Fruit fly (Drosophila melanogaster) whole organism, pupa: ENCODE results near the gene CG44090.

ENCODE experiments used
- CG10348 ChIP-seq: fragments of 200-800 bp; sonication (Bioruptor generic); IDR thresholded peaks from 2 replicates; pipeline ENCODE4 v1.3.6; 2022; ENCODE audit warnings: missing biosample characterization, missing genetic modification characterization
- CG12605 ChIP-seq: fragments of 200-800 bp; sonication (Bioruptor generic); IDR thresholded peaks from 2 replicates; pipeline ENCODE4 v1.3.6; 2022; ENCODE audit warnings: missing biosample characterization, missing genetic modification characterization
- CG13204 ChIP-seq: fragments of 200-800 bp; sonication (Bioruptor generic); optimal IDR thresholded peaks from 2 replicates; lab custom pipeline; 2018; ENCODE audit warnings: missing biosample characterization, mild to moderate bottlenecking, missing genetic modification characterization, moderate library complexity
- CG14655 ChIP-seq: fragments of 200-800 bp; sonication (Bioruptor generic); optimal IDR thresholded peaks from 3 replicates; lab custom pipeline; 2017; ENCODE audit warnings: mild to moderate bottlenecking, missing biosample characterization, missing genetic modification reagents, missing genetic modification characterization
- CG15710 ChIP-seq: fragments of 200-800 bp; sonication (Bioruptor generic); optimal IDR thresholded peaks from 2 replicates; lab custom pipeline; 2018; ENCODE audit warnings: missing biosample characterization, mild to moderate bottlenecking, missing genetic modification characterization, moderate library complexity
- CG17806 ChIP-seq: fragments of 200-800 bp; sonication (Bioruptor generic); optimal IDR thresholded peaks from 2 replicates; lab custom pipeline; 2018; ENCODE audit warnings: missing biosample characterization, mild to moderate bottlenecking, missing genetic modification characterization, moderate library complexity
- CG32121 ChIP-seq: fragments of 200-800 bp; sonication (Bioruptor generic); IDR thresholded peaks from 2 replicates; pipeline ENCODE4 v1.3.6; 2022; ENCODE audit warnings: missing biosample characterization, missing genetic modification characterization
- CG34367 ChIP-seq: fragments of 200-800 bp; sonication (Bioruptor generic); optimal IDR thresholded peaks from 2 replicates; lab custom pipeline; 2018; ENCODE audit warnings: missing biosample characterization, mild to moderate bottlenecking, missing genetic modification characterization
- CG4496 ChIP-seq: fragments of 200-800 bp; sonication (Bioruptor generic); IDR thresholded peaks from 3 replicates; pipeline ENCODE4 v1.3.6; 2022; ENCODE audit warnings: missing biosample characterization, missing genetic modification characterization
- CG8159 ChIP-seq: fragments of 200-800 bp; sonication (Bioruptor generic); optimal IDR thresholded peaks from 3 replicates; lab custom pipeline; 2018; ENCODE audit warnings: missing biosample characterization, mild to moderate bottlenecking, missing genetic modification characterization, moderate library complexity
- CG8301 ChIP-seq: fragments of 200-800 bp; sonication (Bioruptor generic); optimal IDR thresholded peaks from 2 replicates; lab custom pipeline; 2018; ENCODE audit warnings: missing biosample characterization, mild to moderate bottlenecking, missing genetic modification characterization
- CG9948 ChIP-seq: fragments of 200-800 bp; sonication (Bioruptor generic); optimal IDR thresholded peaks from 2 replicates; lab custom pipeline; 2018; ENCODE audit warnings: missing biosample characterization, mild to moderate bottlenecking, missing genetic modification characterization, moderate library complexity
- D1 ChIP-seq: fragments of 200-800 bp; sonication (Bioruptor generic); optimal IDR thresholded peaks from 2 replicates; lab custom pipeline; 2018; ENCODE audit warnings: missing biosample characterization, mild to moderate bottlenecking, missing genetic modification characterization, moderate library complexity
- EcR ChIP-seq: fragments of 200-800 bp; sonication (Bioruptor generic); optimal IDR thresholded peaks from 3 replicates; lab custom pipeline; 2019; ENCODE audit warnings: missing biosample characterization, missing genetic modification characterization, mild to moderate bottlenecking, moderate library complexity, missing genetic modification reagents
- Ets98B ChIP-seq: fragments of 200-800 bp; sonication (Bioruptor generic); IDR thresholded peaks from 2 replicates; pipeline ENCODE4 v1.3.6; 2022; ENCODE audit warnings: missing biosample characterization, missing genetic modification characterization
- Pif1A ChIP-seq: fragments of 200-800 bp; sonication (Bioruptor generic); optimal IDR thresholded peaks from 3 replicates; lab custom pipeline; 2016; ENCODE audit warnings: missing biosample characterization, missing genetic modification characterization
- Pif1B ChIP-seq: fragments of 200-800 bp; sonication (Bioruptor generic); optimal IDR thresholded peaks from 3 replicates; lab custom pipeline; 2016; ENCODE audit warnings: missing biosample characterization, missing genetic modification characterization
- Snoo ChIP-seq: fragments of 200-800 bp; sonication (Bioruptor generic); optimal IDR thresholded peaks from 3 replicates; lab custom pipeline; 2017; ENCODE audit warnings: missing biosample characterization, mild to moderate bottlenecking, missing genetic modification characterization, inconsistent platforms
- fd96Ca ChIP-seq: fragments of 200-800 bp; sonication (Bioruptor generic); IDR thresholded peaks from 3 replicates; pipeline ENCODE4 v1.3.6; 2022; ENCODE audit warnings: missing biosample characterization, missing genetic modification characterization
- gl ChIP-seq: fragments of 200-800 bp; sonication (Bioruptor generic); optimal IDR thresholded peaks from 2 replicates; lab custom pipeline; 2018; ENCODE audit warnings: missing biosample characterization, mild to moderate bottlenecking, missing genetic modification characterization
- rn ChIP-seq: fragments of 200-800 bp; sonication (Bioruptor generic); IDR thresholded peaks from 2 replicates; pipeline ENCODE4 v1.3.6; 2022; ENCODE audit warnings: missing biosample characterization, missing genetic modification characterization

Gene CG44090

DNA sequence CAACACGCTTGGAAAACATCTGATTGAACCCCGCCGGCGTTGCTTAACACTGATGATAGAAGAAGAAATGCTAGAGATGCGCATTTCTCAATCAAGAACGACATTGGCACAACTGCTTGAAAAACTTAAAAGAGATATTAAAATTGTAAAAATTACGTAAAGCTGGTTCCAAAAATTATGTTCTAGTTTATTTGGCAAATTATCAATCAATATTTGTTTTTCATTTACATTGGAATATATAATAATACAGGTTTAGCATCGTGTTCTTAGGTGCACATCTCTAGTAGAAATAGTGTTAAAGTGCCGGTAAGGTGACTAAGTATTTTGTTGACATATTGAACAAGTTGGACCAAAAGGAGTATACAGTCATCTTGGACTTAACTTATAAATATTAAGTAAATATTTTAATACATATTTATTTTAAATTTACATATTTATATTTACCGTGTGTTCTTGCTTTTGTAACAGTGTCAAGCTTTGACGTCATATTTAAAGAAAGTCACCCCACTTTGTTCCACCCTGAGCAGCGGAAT lies 42.9 kb downstream of the CG44090 start, which contains the start of the genes Brf and sds22:
Gene Brf (minus strand): TSS at position 25 of the 533 bp plus-strand sequence.
Gene sds22 (plus strand): TSS at position 282 of the 533 bp plus-strand sequence.
- TF ChIP-seq CG10348, result peak; percentile 62
- TF ChIP-seq Pif1B (GFP tag; lab: Kevin White, UChicago), result peak; percentile 91
- peak; percentile 77 for TF ChIP-seq fd96Ca (GFP tag; lab: Robert Waterston, UW)
- peak; percentile 91 for TF ChIP-seq Ets98B (GFP tag; lab: Robert Waterston, UW)
- TF ChIP-seq rn (GFP tag; lab: Robert Waterston, UW), result peak; percentile 86; the same call in 1 of the 2 replicates
- TF ChIP-seq EcR (GFP tag; lab: Kevin White, UChicago), result peak; percentile 2
- TF ChIP-seq CG14655 (GFP tag; lab: Kevin White, UChicago), result peak; percentile 93
- TF ChIP-seq Snoo (tag; lab: Kevin White, UChicago), result peak; percentile 89
- peak; percentile 88 for TF ChIP-seq D1 (tag; lab: Kevin White, UChicago)
- peak; percentile 75 for TF ChIP-seq gl (tag; lab: Kevin White, UChicago)
- peak; percentile 93 for TF ChIP-seq CG4496 (GFP tag; lab: Robert Waterston, UW)
- TF ChIP-seq CG8159, result peak; percentile 95
- peak; percentile 92 for TF ChIP-seq Pif1A
- TF ChIP-seq CG12605 (GFP tag; lab: Robert Waterston, UW), result peak; percentile 76; the same call in 1 of the 2 replicates
- peak; percentile 88 for TF ChIP-seq CG8301
- TF ChIP-seq CG34367, result peak; percentile 91
- TF ChIP-seq CG15710, result peak; percentile 94
- peak; percentile 91 for TF ChIP-seq CG9948 (tag; lab: Kevin White, UChicago)
- TF ChIP-seq CG13204 (GFP tag; lab: Kevin White, UChicago), result peak; percentile 55
- TF ChIP-seq CG17806, result peak; percentile 94
- TF ChIP-seq CG32121 (GFP tag; lab: Robert Waterston, UW), result peak; percentile 89

- peak; percentile 84 for TF ChIP-seq CG8301
- peak; percentile 90 for TF ChIP-seq CG4496 (GFP tag; lab: Robert Waterston, UW)
- peak; percentile 82 for TF ChIP-seq CG32121 (GFP tag; lab: Robert Waterston, UW)
- TF ChIP-seq Ets98B (GFP tag; lab: Robert Waterston, UW), result peak; percentile 92
- TF ChIP-seq rn (GFP tag; lab: Robert Waterston, UW), result peak; percentile 71
- peak; percentile 67 for TF ChIP-seq gl (tag; lab: Kevin White, UChicago)
- TF ChIP-seq fd96Ca (GFP tag; lab: Robert Waterston, UW), result peak; percentile 83
- TF ChIP-seq CG14655 (GFP tag; lab: Kevin White, UChicago), result peak; percentile 85
- peak; percentile 83 for TF ChIP-seq Pif1A
- TF ChIP-seq Pif1B (GFP tag; lab: Kevin White, UChicago), result peak; percentile 47
- TF ChIP-seq CG12605 (GFP tag; lab: Robert Waterston, UW), result peak; percentile 61; the same call in 1 of the 2 replicates
- TF ChIP-seq CG13204 (GFP tag; lab: Kevin White, UChicago), result peak; percentile 29
- TF ChIP-seq CG9948 (tag; lab: Kevin White, UChicago), result peak; percentile 72
- TF ChIP-seq D1 (tag; lab: Kevin White, UChicago), result no peak
- TF ChIP-seq CG17806, result peak; percentile 81
- peak; percentile 63 for TF ChIP-seq CG10348
- peak; percentile 67 for TF ChIP-seq CG15710
- TF ChIP-seq EcR (GFP tag; lab: Kevin White, UChicago), result no peak
- peak; percentile 81 for TF ChIP-seq CG8159
- peak; percentile 60 for TF ChIP-seq CG34367
- TF ChIP-seq Snoo (tag; lab: Kevin White, UChicago), result peak; percentile 45
Observed at dm6 chr3R:17386168-17386819, 47.9 kb downstream of the CG44090 start.

- TF ChIP-seq CG17806, result no peak
- peak; percentile 61; the same call in 1 of the 2 replicates for TF ChIP-seq Ets98B (GFP tag; lab: Robert Waterston, UW)
- peak; percentile 42 for TF ChIP-seq Snoo (tag; lab: Kevin White, UChicago)
- TF ChIP-seq EcR (GFP tag; lab: Kevin White, UChicago), result no peak
- no peak for TF ChIP-seq D1 (tag; lab: Kevin White, UChicago)
- peak; percentile 31 for TF ChIP-seq CG14655 (GFP tag; lab: Kevin White, UChicago)
- TF ChIP-seq fd96Ca (GFP tag; lab: Robert Waterston, UW), result peak; percentile 68; the same call in 2 of the 3 replicates
- no peak for TF ChIP-seq CG9948 (tag; lab: Kevin White, UChicago)
- TF ChIP-seq CG34367, result peak; percentile 42
- TF ChIP-seq Pif1A, result peak; percentile 25
- TF ChIP-seq CG12605 (GFP tag; lab: Robert Waterston, UW), result peak; percentile 51
- TF ChIP-seq CG8301, result no peak
- peak; percentile 74; the same call in 2 of the 3 replicates for TF ChIP-seq CG4496 (GFP tag; lab: Robert Waterston, UW)
- peak; percentile 4 for TF ChIP-seq Pif1B (GFP tag; lab: Kevin White, UChicago)
- TF ChIP-seq rn (GFP tag; lab: Robert Waterston, UW), result no peak
- TF ChIP-seq CG13204 (GFP tag; lab: Kevin White, UChicago), result no peak
- no peak for TF ChIP-seq CG10348
- peak; percentile 14 for TF ChIP-seq CG15710
- TF ChIP-seq CG32121 (GFP tag; lab: Robert Waterston, UW), result 0 out of 2 replicates have a peak, but pooled peaks have one; percentile 33
- no peak for TF ChIP-seq gl (tag; lab: Kevin White, UChicago)
- peak; percentile 42 for TF ChIP-seq CG8159
Observed at dm6 chr3R:17385329-17386019, 48.8 kb downstream of the CG44090 start.
